Fruit fly (Drosophila melanogaster) whole organism, embryonic: ENCODE measurements around the gene al.

ENCODE experiments used
- BEAF-32 ChIP-seq: fragments of 200-800 bp; sonication (Bioruptor generic); optimal IDR thresholded peaks from 3 replicates; lab custom pipeline; 2017; ENCODE audit warnings: missing biosample characterization, missing genetic modification characterization, mild to moderate bottlenecking, moderate library complexity, missing genetic modification reagents
- Bdp1 ChIP-seq: fragments of 200-800 bp; sonication (Bioruptor generic); optimal IDR thresholded peaks from 3 replicates; lab custom pipeline; 2016; ENCODE audit warnings: missing biosample characterization, missing genetic modification characterization
- CG10462 ChIP-seq: fragments of 200-800 bp; sonication (Bioruptor generic); optimal IDR thresholded peaks from 2 replicates; lab custom pipeline; 2016; ENCODE audit warnings: missing biosample characterization, missing genetic modification characterization
- CG10543 ChIP-seq: fragments of 200-800 bp; sonication (Bioruptor generic); optimal IDR thresholded peaks from 3 replicates; lab custom pipeline; 2017; ENCODE audit warnings: missing biosample characterization, mild to moderate bottlenecking, missing genetic modification characterization, moderate library complexity
- CG13894 ChIP-seq: fragments of 200-800 bp; sonication (Bioruptor generic); optimal IDR thresholded peaks from 3 replicates; lab custom pipeline; 2018; ENCODE audit warnings: missing biosample characterization, mild to moderate bottlenecking, missing genetic modification characterization, moderate library complexity
- CG15601 ChIP-seq: fragments of 200-800 bp; sonication (Bioruptor generic); optimal IDR thresholded peaks from 3 replicates; lab custom pipeline; 2019; ENCODE audit warnings: missing biosample characterization, mild to moderate bottlenecking, missing genetic modification characterization, moderate library complexity
- CG15696 ChIP-seq: fragments of 200-800 bp; sonication (Bioruptor generic); optimal IDR thresholded peaks from 2 replicates; lab custom pipeline; 2019; ENCODE audit warnings: missing biosample characterization, mild to moderate bottlenecking, missing genetic modification characterization, moderate library complexity
- CG1602 ChIP-seq: fragments of 200-800 bp; sonication (Bioruptor generic); optimal IDR thresholded peaks from 3 replicates; lab custom pipeline; 2016; ENCODE audit warnings: missing biosample characterization, missing genetic modification characterization
- CG1647 ChIP-seq: fragments of 200-800 bp; sonication (Bioruptor generic); optimal IDR thresholded peaks from 3 replicates; lab custom pipeline; 2016; ENCODE audit warnings: missing biosample characterization, missing genetic modification characterization
- CG16779 ChIP-seq: fragments of 200-800 bp; sonication (Bioruptor generic); IDR thresholded peaks from 2 replicates; pipeline ENCODE4 v1.3.6; 2022; ENCODE audit warnings: missing biosample characterization, missing genetic modification characterization
- CG17186 ChIP-seq: fragments of 200-800 bp; sonication (Bioruptor generic); optimal IDR thresholded peaks from 3 replicates; lab custom pipeline; 2017; ENCODE audit warnings: missing biosample characterization, missing genetic modification reagents, missing genetic modification characterization
- CG17328 ChIP-seq: fragments of 200-800 bp; sonication (Bioruptor generic); IDR thresholded peaks from 2 replicates; pipeline ENCODE4 v1.3.6; 2022; ENCODE audit warnings: missing biosample characterization, missing genetic modification characterization
- CG30403 ChIP-seq: fragments of 200-800 bp; sonication (Bioruptor generic); optimal IDR thresholded peaks from 3 replicates; lab custom pipeline; 2016; ENCODE audit warnings: missing biosample characterization, missing genetic modification characterization
- CG31224 ChIP-seq: fragments of 200-800 bp; sonication (Bioruptor generic); IDR thresholded peaks from 2 replicates; pipeline ENCODE4 v1.3.6; 2022; ENCODE audit warnings: missing biosample characterization, missing genetic modification characterization
- CG34224 ChIP-seq: fragments of 200-800 bp; sonication (Bioruptor generic); IDR thresholded peaks from 3 replicates; pipeline ENCODE4 v1.3.6; 2022; ENCODE audit warnings: missing biosample characterization, missing genetic modification characterization; ENCODE audit not compliant: partially characterized antibody
- CG4424 ChIP-seq: fragments of 200-800 bp; sonication (Bioruptor generic); optimal IDR thresholded peaks from 3 replicates; lab custom pipeline; 2016; ENCODE audit warnings: missing biosample characterization, missing genetic modification characterization
- CG6689 ChIP-seq: fragments of 200-800 bp; sonication (Bioruptor generic); IDR thresholded peaks from 2 replicates; pipeline ENCODE4 v1.3.6; 2022; ENCODE audit warnings: missing biosample characterization, missing genetic modification characterization
- CG7357 ChIP-seq: fragments of 200-800 bp; sonication (Bioruptor generic); IDR thresholded peaks from 3 replicates; pipeline ENCODE4 v1.3.6; 2022; ENCODE audit warnings: missing biosample characterization, missing genetic modification characterization
- CG7963 ChIP-seq: fragments of 200-800 bp; sonication (Bioruptor generic); IDR thresholded peaks from 3 replicates; pipeline ENCODE4 v1.3.6; 2022; ENCODE audit warnings: missing biosample characterization, missing genetic modification characterization; ENCODE audit not compliant: partially characterized antibody
- CG8944 ChIP-seq: fragments of 200-800 bp; sonication (Bioruptor generic); optimal IDR thresholded peaks from 3 replicates; lab custom pipeline; 2016; ENCODE audit warnings: missing biosample characterization, missing genetic modification characterization
- D19B ChIP-seq: fragments of 200-800 bp; sonication (Bioruptor generic); optimal IDR thresholded peaks from 2 replicates; lab custom pipeline; 2017; ENCODE audit warnings: missing biosample characterization, mild to moderate bottlenecking, missing genetic modification characterization
- Doc3 ChIP-seq: fragments of 200-800 bp; sonication (Bioruptor generic); IDR thresholded peaks from 3 replicates; pipeline ENCODE4 v1.3.6; 2022; ENCODE audit warnings: missing biosample characterization, missing genetic modification characterization; ENCODE audit not compliant: partially characterized antibody
- Fer1 ChIP-seq: fragments of 200-800 bp; sonication (Bioruptor generic); optimal IDR thresholded peaks from 2 replicates; lab custom pipeline; 2017; ENCODE audit warnings: missing biosample characterization, mild to moderate bottlenecking, missing genetic modification characterization
- Hey ChIP-seq: fragments of 200-800 bp; sonication (Bioruptor generic); optimal IDR thresholded peaks from 3 replicates; lab custom pipeline; 2018; ENCODE audit warnings: missing biosample characterization, mild to moderate bottlenecking, missing genetic modification characterization
- HmgZ ChIP-seq: fragments of 200-800 bp; sonication (Bioruptor generic); optimal IDR thresholded peaks from 2 replicates; lab custom pipeline; 2018; ENCODE audit warnings: missing biosample characterization, mild to moderate bottlenecking, missing genetic modification characterization
- Hr3 ChIP-seq: fragments of 200-800 bp; sonication (Bioruptor generic); optimal IDR thresholded peaks from 3 replicates; lab custom pipeline; 2016; ENCODE audit warnings: missing biosample characterization, missing genetic modification characterization
- Meics ChIP-seq: fragments of 200-800 bp; sonication (Bioruptor generic); optimal IDR thresholded peaks from 2 replicates; lab custom pipeline; 2017; ENCODE audit warnings: missing biosample characterization, mild to moderate bottlenecking, missing genetic modification characterization
- Nf-YB ChIP-seq: fragments of 200-800 bp; sonication (Bioruptor generic); optimal IDR thresholded peaks from 3 replicates; lab custom pipeline; 2019; ENCODE audit warnings: missing biosample characterization, mild to moderate bottlenecking, missing genetic modification characterization, moderate library complexity
- Pdp1 ChIP-seq, 2 experiments: fragments of 200-800 bp; sonication (Bioruptor generic); optimal IDR thresholded peaks; 3 replicates each; lab custom pipeline; 2016; ENCODE audit warnings: missing biosample characterization in 2 of 2, missing genetic modification characterization in 2 of 2, mild to moderate bottlenecking in 1 of 2, moderate library complexity in 1 of 2
- Sox102F ChIP-seq: fragments of 200-800 bp; sonication (Bioruptor generic); optimal IDR thresholded peaks from 2 replicates; lab custom pipeline; 2018; ENCODE audit warnings: missing biosample characterization, mild to moderate bottlenecking, missing genetic modification characterization, moderate library complexity
- Xrp1 ChIP-seq: fragments of 200-800 bp; sonication (Bioruptor generic); IDR thresholded peaks from 2 replicates; pipeline ENCODE4 v1.3.6; 2022; ENCODE audit warnings: missing biosample characterization, missing genetic modification characterization
- ara ChIP-seq: fragments of 200-800 bp; sonication (Bioruptor generic); IDR thresholded peaks from 2 replicates; pipeline ENCODE4 v1.3.6; 2022; ENCODE audit warnings: missing biosample characterization, missing genetic modification characterization
- caup ChIP-seq: fragments of 200-800 bp; sonication (Bioruptor generic); optimal IDR thresholded peaks from 3 replicates; lab custom pipeline; 2017; ENCODE audit warnings: missing biosample characterization, mild to moderate bottlenecking, missing genetic modification characterization, moderate library complexity; ENCODE audit not compliant: severe bottlenecking
- crp ChIP-seq, 2 experiments: fragments of 200-800 bp; sonication (Bioruptor generic); optimal IDR thresholded peaks; 2 replicates in 1 of 2; 3 replicates in 1 of 2; lab custom pipeline; 2017; ENCODE audit warnings: missing biosample characterization in 2 of 2, missing genetic modification characterization in 2 of 2, mild to moderate bottlenecking in 1 of 2, moderate library complexity in 1 of 2
- dmrt99B ChIP-seq: fragments of 200-800 bp; sonication (Bioruptor generic); optimal IDR thresholded peaks from 2 replicates; lab custom pipeline; 2018; ENCODE audit warnings: missing biosample characterization, mild to moderate bottlenecking, missing genetic modification characterization, moderate library complexity
- dpn ChIP-seq, 2 experiments: fragments of 200-800 bp; sonication (Bioruptor generic); optimal IDR thresholded peaks; 3 replicates each; lab custom pipeline; 2016; ENCODE audit warnings: missing biosample characterization in 2 of 2, missing genetic modification characterization in 2 of 2
- ems ChIP-seq: fragments of 200-800 bp; sonication (Bioruptor generic); optimal IDR thresholded peaks from 3 replicates; lab custom pipeline; 2016; ENCODE audit warnings: missing biosample characterization, missing genetic modification characterization
- ftz-f1 ChIP-seq: fragments of 200-800 bp; sonication (Bioruptor generic); optimal IDR thresholded peaks from 2 replicates; lab custom pipeline; 2016; ENCODE audit warnings: missing biosample characterization, missing genetic modification characterization
- gsb-n ChIP-seq: fragments of 200-800 bp; sonication (Bioruptor generic); optimal IDR thresholded peaks from 3 replicates; lab custom pipeline; 2018; ENCODE audit warnings: missing biosample characterization, mild to moderate bottlenecking, missing genetic modification characterization
- ken ChIP-seq: fragments of 200-800 bp; sonication (Bioruptor generic); IDR thresholded peaks from 3 replicates; pipeline ENCODE4 v1.3.6; 2022; ENCODE audit warnings: missing biosample characterization, missing genetic modification characterization
- lbe ChIP-seq: fragments of 200-800 bp; sonication (Bioruptor generic); optimal IDR thresholded peaks from 2 replicates; lab custom pipeline; 2016; ENCODE audit warnings: missing biosample characterization, mild to moderate bottlenecking, missing genetic modification characterization
- org-1 ChIP-seq: fragments of 200-800 bp; sonication (Bioruptor generic); optimal IDR thresholded peaks from 2 replicates; lab custom pipeline; 2017; ENCODE audit warnings: missing biosample characterization, missing genetic modification characterization
- sd ChIP-seq: fragments of 200-800 bp; sonication (Bioruptor generic); optimal IDR thresholded peaks from 3 replicates; lab custom pipeline; 2018; ENCODE audit warnings: missing biosample characterization, mild to moderate bottlenecking, missing genetic modification characterization, moderate library complexity
- sens ChIP-seq: fragments of 200-800 bp; sonication (Bioruptor generic); peaks from one replicate; lab custom pipeline; 2016; ENCODE audit warnings: missing biosample characterization, missing genetic modification characterization
- sens-2 ChIP-seq: fragments of 200-800 bp; sonication (Bioruptor generic); IDR thresholded peaks from 2 replicates; pipeline ENCODE4 v1.3.6; 2022; ENCODE audit warnings: missing biosample characterization, missing genetic modification characterization
- tin ChIP-seq: fragments of 200-800 bp; sonication (Bioruptor generic); optimal IDR thresholded peaks from 3 replicates; lab custom pipeline; 2016; ENCODE audit warnings: missing biosample characterization, missing genetic modification characterization
- vnd ChIP-seq: fragments of 200-800 bp; sonication (Bioruptor generic); IDR thresholded peaks from 3 replicates; pipeline ENCODE4 v1.3.6; 2022; ENCODE audit warnings: missing biosample characterization, missing genetic modification characterization; ENCODE audit not compliant: partially characterized antibody
- vvl ChIP-seq: fragments of 200-800 bp; sonication (Bioruptor generic); IDR thresholded peaks from 2 replicates; pipeline ENCODE4 v1.3.6; 2022; ENCODE audit warnings: missing biosample characterization, missing genetic modification characterization

al gene

DNA sequence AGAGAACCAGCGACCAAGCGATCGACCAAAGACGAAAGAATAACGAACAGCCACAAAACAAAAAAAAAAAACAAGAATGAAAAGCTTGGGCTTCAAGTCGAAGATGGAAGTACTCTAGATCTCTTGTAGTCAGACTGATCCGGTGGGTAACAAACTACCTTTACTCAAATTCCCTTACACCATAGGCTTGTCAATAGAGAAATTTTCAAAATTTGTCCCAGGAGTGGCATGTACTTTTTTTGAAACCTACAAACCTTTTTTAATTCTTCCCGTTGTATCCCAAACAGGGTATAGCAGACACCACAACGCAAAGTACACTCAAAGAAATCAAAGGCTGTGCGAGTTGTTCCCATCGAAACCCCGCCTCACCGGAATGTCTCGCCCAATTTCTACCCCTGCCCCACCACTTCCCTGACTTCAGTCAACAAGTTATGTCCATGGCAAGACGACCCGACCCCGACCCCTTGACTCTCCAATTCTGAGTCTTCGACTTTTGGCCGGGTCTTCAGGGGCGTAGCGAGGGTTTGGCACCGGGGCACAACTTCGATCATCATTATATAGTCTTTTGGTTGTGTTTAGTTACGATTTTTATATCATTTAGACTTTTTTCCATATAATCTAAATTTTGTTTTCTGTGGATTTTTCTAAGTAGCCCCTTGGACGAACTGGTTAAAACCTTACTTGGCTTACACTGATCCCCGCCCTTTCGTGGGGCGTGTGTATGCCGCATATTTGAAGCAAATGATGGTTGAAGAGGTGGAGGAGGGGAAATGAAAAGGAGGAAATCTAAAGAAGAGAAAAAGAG lies 52.0 kb downstream of the al start (continued):
- TF ChIP-seq CG17328 (GFP tag; lab: Robert Waterston, UW) = peak; percentile 55
- TF ChIP-seq gsb-n (tag; lab: Kevin White, UChicago) = peak; percentile 26
- TF ChIP-seq CG17186 (GFP tag; lab: Kevin White, UChicago) = no peak
- peak; percentile 37; the same call in 2 of the 3 replicates for TF ChIP-seq CG7357 (GFP tag; lab: Robert Waterston, UW)
- TF ChIP-seq vvl (GFP tag; lab: Robert Waterston, UW) = peak; percentile 65
- no peak for TF ChIP-seq vnd (GFP tag; lab: Robert Waterston, UW)
- TF ChIP-seq Meics (GFP tag; lab: Kevin White, UChicago) = peak; percentile 39
- peak; percentile 91 for TF ChIP-seq lbe (GFP tag; lab: Kevin White, UChicago)
- TF ChIP-seq CG8944 (GFP tag; lab: Kevin White, UChicago) = peak; percentile 60
- TF ChIP-seq crp (GFP tag; optimal IDR thresholded peaks at IDR 0.05; lab: Kevin White, UChicago) = no peak
- TF ChIP-seq ems (GFP tag; lab: Kevin White, UChicago) = peak; percentile 38
- TF ChIP-seq sens-2 = no peak
- no peak for TF ChIP-seq Hey
- TF ChIP-seq CG7963 = no peak
- peak; percentile 58 for TF ChIP-seq sd (tag; lab: Kevin White, UChicago)
- TF ChIP-seq Fer1 (GFP tag; lab: Kevin White, UChicago) = no peak
- peak; percentile 57 for TF ChIP-seq CG6689 (GFP tag; lab: Robert Waterston, UW)
- TF ChIP-seq ara (GFP tag; lab: Robert Waterston, UW) = peak; percentile 58; the same call in 1 of the 2 replicates
- TF ChIP-seq HmgZ (tag; lab: Kevin White, UChicago) = no peak
- TF ChIP-seq Doc3 (GFP tag; lab: Robert Waterston, UW) = no peak
- no peak for TF ChIP-seq caup (GFP tag; lab: Kevin White, UChicago)
- peak; percentile 71 for TF ChIP-seq CG30403 (GFP tag; lab: Kevin White, UChicago)
- TF ChIP-seq CG16779 (GFP tag; lab: Robert Waterston, UW) = no peak
- TF ChIP-seq sens (GFP tag; lab: Kevin White, UChicago) = peak; percentile 96
- peak; percentile 5 for TF ChIP-seq Bdp1 (GFP tag; lab: Kevin White, UChicago)
- TF ChIP-seq CG13894 (tag; lab: Kevin White, UChicago) = peak; percentile 41
- TF ChIP-seq CG31224 (GFP tag; lab: Robert Waterston, UW) = peak; percentile 9; the same call in 1 of the 2 replicates
- peak; percentile 51 for TF ChIP-seq D19B (GFP tag; lab: Kevin White, UChicago)
- no peak for TF ChIP-seq CG34224
- no peak for TF ChIP-seq BEAF-32 (GFP tag; lab: Kevin White, UChicago)
- TF ChIP-seq CG15601 (tag; lab: Kevin White, UChicago) = peak; percentile 49
- TF ChIP-seq ftz-f1 (GFP tag; lab: Kevin White, UChicago) = no peak
- TF ChIP-seq dmrt99B (tag; lab: Kevin White, UChicago) = peak; percentile 25
- peak; percentile 44 for TF ChIP-seq tin
- peak; percentile 59; the same call in 1 of the 3 replicates for TF ChIP-seq ken
- no peak for TF ChIP-seq CG1647 (GFP tag; lab: Kevin White, UChicago)
- peak; percentile 18 for TF ChIP-seq org-1 (GFP tag; lab: Kevin White, UChicago)
- TF ChIP-seq CG10462 = no peak
- peak; percentile 23 to 50 for TF ChIP-seq dpn (GFP tag; optimal IDR thresholded peaks at IDR 0.05; lab: Kevin White, UChicago)
- peak; percentile 14 for TF ChIP-seq Hr3
- peak; percentile 27 for TF ChIP-seq CG15696
- peak; percentile 61 to 64 for TF ChIP-seq Pdp1 (GFP tag; optimal IDR thresholded peaks at IDR 0.05; lab: Kevin White, UChicago)
- TF ChIP-seq CG4424 (GFP tag; lab: Kevin White, UChicago) = peak; percentile 38
- peak; percentile 41 for TF ChIP-seq CG1602
- peak; percentile 84 for TF ChIP-seq Xrp1 (GFP tag; lab: Robert Waterston, UW)
- no peak for TF ChIP-seq Nf-YB (GFP tag; lab: Kevin White, UChicago)
- no peak for TF ChIP-seq CG10543
- TF ChIP-seq Sox102F (GFP tag; lab: Kevin White, UChicago) = peak; percentile 38
